Fruit fly (Drosophila melanogaster) whole organism, prepupa: Measurements from ENCODE around the gene CG11726.
A peak's percentile ranks its signal among the peaks of the same experiment; 100 is the strongest.

Source experiments
- Blimp-1 ChIP-seq: fragments of 200-800 bp; sonication (Bioruptor generic); optimal IDR thresholded peaks from 3 replicates; lab custom pipeline; 2017; ENCODE audit warnings: missing biosample characterization, missing genetic modification characterization, mild to moderate bottlenecking, moderate library complexity, missing genetic modification reagents
- CG10631 ChIP-seq: fragments of 200-800 bp; sonication (Bioruptor generic); optimal IDR thresholded peaks from 2 replicates; lab custom pipeline; 2016; ENCODE audit warnings: missing biosample characterization, missing genetic modification characterization
- CG11294 ChIP-seq: fragments of 200-800 bp; sonication (Bioruptor generic); IDR thresholded peaks from 2 replicates; pipeline ENCODE4 v1.3.6; 2022; ENCODE audit warnings: missing biosample characterization, missing genetic modification characterization
- CG11762 ChIP-seq: fragments of 200-800 bp; sonication (Bioruptor generic); optimal IDR thresholded peaks from 3 replicates; lab custom pipeline; 2016; ENCODE audit warnings: missing biosample characterization, missing genetic modification characterization; ENCODE audit not compliant: insufficient read depth
- CG11902 ChIP-seq: fragments of 200-800 bp; sonication (Bioruptor generic); optimal IDR thresholded peaks from 3 replicates; lab custom pipeline; 2016; ENCODE audit warnings: missing biosample characterization, missing genetic modification characterization
- CG15336 ChIP-seq: fragments of 200-800 bp; sonication (Bioruptor generic); IDR thresholded peaks from 2 replicates; pipeline ENCODE4 v1.3.6; 2022; ENCODE audit warnings: missing biosample characterization, missing genetic modification characterization
- CG1621 ChIP-seq: fragments of 200-800 bp; sonication (Bioruptor generic); optimal IDR thresholded peaks from 3 replicates; lab custom pipeline; 2018; ENCODE audit warnings: missing biosample characterization, mild to moderate bottlenecking, missing genetic modification characterization
- CG16779 ChIP-seq: fragments of 200-800 bp; sonication (Bioruptor generic); optimal IDR thresholded peaks from 3 replicates; lab custom pipeline; 2017; ENCODE audit warnings: missing biosample characterization, mild to moderate bottlenecking, missing genetic modification characterization
- CG3032 ChIP-seq: fragments of 200-800 bp; optimal IDR thresholded peaks from 2 replicates; lab custom pipeline; 2019; ENCODE audit warnings: missing biosample characterization, mild to moderate bottlenecking, missing genetic modification characterization, moderate library complexity
- CG32006 ChIP-seq: fragments of 200-800 bp; sonication (Bioruptor generic); optimal IDR thresholded peaks from 3 replicates; lab custom pipeline; 2017; ENCODE audit warnings: missing biosample characterization, mild to moderate bottlenecking, missing genetic modification characterization
- CG34406 ChIP-seq: fragments of 200-800 bp; sonication (Bioruptor generic); optimal IDR thresholded peaks from 3 replicates; lab custom pipeline; 2016; ENCODE audit warnings: missing biosample characterization, missing genetic modification characterization
- CG3919 ChIP-seq: fragments of 200-800 bp; sonication (Bioruptor generic); optimal IDR thresholded peaks from 3 replicates; lab custom pipeline; 2016; ENCODE audit warnings: missing biosample characterization, missing genetic modification characterization
- CG4318 ChIP-seq: fragments of 200-800 bp; sonication (Bioruptor generic); optimal IDR thresholded peaks from 3 replicates; lab custom pipeline; 2017; ENCODE audit warnings: missing biosample characterization, mild to moderate bottlenecking, missing genetic modification characterization
- CG6163 ChIP-seq: fragments of 200-800 bp; sonication (Bioruptor generic); IDR thresholded peaks from 3 replicates; pipeline ENCODE4 v1.3.6; 2022; ENCODE audit warnings: missing biosample characterization, missing genetic modification characterization
- CG6276 ChIP-seq: fragments of 200-800 bp; sonication (Bioruptor generic); optimal IDR thresholded peaks from 2 replicates; lab custom pipeline; 2017; ENCODE audit warnings: missing biosample characterization, mild to moderate bottlenecking, missing genetic modification characterization
- CG6792 ChIP-seq: fragments of 200-800 bp; sonication (Bioruptor generic); optimal IDR thresholded peaks from 3 replicates; lab custom pipeline; 2016; ENCODE audit warnings: missing biosample characterization, missing genetic modification characterization
- CG6808 ChIP-seq: fragments of 200-800 bp; sonication (Bioruptor generic); optimal IDR thresholded peaks from 3 replicates; lab custom pipeline; 2017; ENCODE audit warnings: missing biosample characterization, missing genetic modification characterization, mild to moderate bottlenecking, moderate library complexity, missing genetic modification reagents
- CG7368 ChIP-seq: fragments of 200-800 bp; sonication (Bioruptor generic); optimal IDR thresholded peaks from 3 replicates; lab custom pipeline; 2016; ENCODE audit warnings: missing biosample characterization, missing genetic modification characterization
- CG8319 ChIP-seq: fragments of 200-800 bp; sonication (Bioruptor generic); optimal IDR thresholded peaks from 3 replicates; lab custom pipeline; 2016; ENCODE audit warnings: missing biosample characterization, missing genetic modification characterization
- CG8632 ChIP-seq: fragments of 200-800 bp; sonication (Bioruptor generic); optimal IDR thresholded peaks from 3 replicates; lab custom pipeline; 2016; ENCODE audit warnings: missing biosample characterization, missing genetic modification characterization
- Eip78C ChIP-seq: fragments of 200-800 bp; sonication (Bioruptor generic); peaks from one replicate; lab custom pipeline; 2016; ENCODE audit warnings: missing biosample characterization, missing genetic modification characterization
- Ets21C ChIP-seq: fragments of 200-800 bp; sonication (Bioruptor generic); optimal IDR thresholded peaks from 3 replicates; lab custom pipeline; 2016; ENCODE audit warnings: missing biosample characterization, missing genetic modification characterization
- Gug ChIP-seq: fragments of 200-800 bp; sonication (Bioruptor generic); IDR thresholded peaks from 2 replicates; pipeline ENCODE4 v1.3.6; 2022; ENCODE audit warnings: missing biosample characterization, missing genetic modification characterization
- Hr38 ChIP-seq: sonication (Bioruptor generic); optimal IDR thresholded peaks from 2 replicates; lab custom pipeline; 2016; ENCODE audit warnings: missing biosample characterization, missing genetic modification characterization
- Hr39 ChIP-seq: fragments of 200-800 bp; sonication (Bioruptor generic); optimal IDR thresholded peaks from 2 replicates; lab custom pipeline; 2016; ENCODE audit warnings: missing biosample characterization, missing genetic modification characterization
- Lpt ChIP-seq: fragments of 200-800 bp; sonication (Bioruptor generic); optimal IDR thresholded peaks from 3 replicates; lab custom pipeline; 2016; ENCODE audit warnings: missing biosample characterization, missing genetic modification characterization
- OdsH ChIP-seq: fragments of 200-800 bp; sonication (Bioruptor generic); optimal IDR thresholded peaks from 3 replicates; lab custom pipeline; 2016; ENCODE audit warnings: missing biosample characterization, missing genetic modification characterization
- Smox ChIP-seq: fragments of 200-800 bp; sonication (Bioruptor generic); optimal IDR thresholded peaks from 3 replicates; lab custom pipeline; 2016; ENCODE audit warnings: missing biosample characterization, missing genetic modification characterization
- Sox102F ChIP-seq: fragments of 200-800 bp; sonication (Bioruptor generic); optimal IDR thresholded peaks from 2 replicates; lab custom pipeline; 2016; ENCODE audit warnings: missing biosample characterization, mild to moderate bottlenecking, missing genetic modification characterization
- Sox14 ChIP-seq: fragments of 200-800 bp; sonication (Bioruptor generic); optimal IDR thresholded peaks from 3 replicates; lab custom pipeline; 2016; ENCODE audit warnings: missing biosample characterization, missing genetic modification characterization
- Sox15 ChIP-seq: fragments of 200-800 bp; sonication (Bioruptor generic); optimal IDR thresholded peaks from 3 replicates; lab custom pipeline; 2016; ENCODE audit warnings: missing biosample characterization, missing genetic modification characterization
- achi ChIP-seq: fragments of 200-800 bp; sonication (Bioruptor generic); optimal IDR thresholded peaks from 3 replicates; lab custom pipeline; 2016; ENCODE audit warnings: missing biosample characterization, missing genetic modification characterization
- acj6 ChIP-seq: fragments of 200-800 bp; sonication (Bioruptor generic); optimal IDR thresholded peaks from 3 replicates; lab custom pipeline; 2016; ENCODE audit warnings: missing biosample characterization, missing genetic modification characterization
- cyc ChIP-seq: fragments of 200-800 bp; sonication (Bioruptor generic); optimal IDR thresholded peaks from 3 replicates; lab custom pipeline; 2016; ENCODE audit warnings: missing biosample characterization, missing genetic modification characterization
- dac ChIP-seq: fragments of 200-800 bp; sonication (Bioruptor generic); optimal IDR thresholded peaks from 2 replicates; lab custom pipeline; 2017; ENCODE audit warnings: missing biosample characterization, mild to moderate bottlenecking, missing genetic modification characterization
- dsx ChIP-seq: fragments of 200-800 bp; optimal IDR thresholded peaks from 3 replicates; lab custom pipeline; 2019; ENCODE audit warnings: missing biosample characterization, mild to moderate bottlenecking, missing genetic modification characterization, moderate library complexity; ENCODE audit not compliant: poor library complexity, severe bottlenecking
- eg ChIP-seq: fragments of 200-800 bp; sonication (Bioruptor generic); IDR thresholded peaks from 3 replicates; pipeline ENCODE4 v1.3.6; 2022; ENCODE audit warnings: missing biosample characterization, missing genetic modification characterization
- fd59A ChIP-seq: fragments of 200-800 bp; sonication (Bioruptor generic); optimal IDR thresholded peaks from 2 replicates; lab custom pipeline; 2017; ENCODE audit warnings: missing biosample characterization, mild to moderate bottlenecking, missing genetic modification characterization, missing genetic modification reagents
- fd85E ChIP-seq: fragments of 200-800 bp; sonication (Bioruptor generic); optimal IDR thresholded peaks from 3 replicates; lab custom pipeline; 2016; ENCODE audit warnings: missing biosample characterization, missing genetic modification characterization
- fkh ChIP-seq: fragments of 200-800 bp; sonication (Bioruptor generic); optimal IDR thresholded peaks from 3 replicates; lab custom pipeline; 2017; ENCODE audit warnings: missing biosample characterization, mild to moderate bottlenecking, missing genetic modification characterization, moderate library complexity
- lz ChIP-seq: fragments of 200-800 bp; sonication (Bioruptor generic); optimal IDR thresholded peaks from 3 replicates; lab custom pipeline; 2016; ENCODE audit warnings: missing biosample characterization, missing genetic modification characterization
- net ChIP-seq: fragments of 200-800 bp; sonication (Bioruptor generic); optimal IDR thresholded peaks from 3 replicates; lab custom pipeline; 2016; ENCODE audit warnings: missing biosample characterization, missing genetic modification characterization
- pdm3 ChIP-seq: fragments of 200-800 bp; sonication (Bioruptor generic); optimal IDR thresholded peaks from 3 replicates; lab custom pipeline; 2016; ENCODE audit warnings: missing biosample characterization, missing genetic modification characterization
- salr ChIP-seq, 2 experiments: fragments of 200-800 bp; sonication (Bioruptor generic); optimal IDR thresholded peaks; 3 replicates each; lab custom pipeline; 2016 to 2018; ENCODE audit warnings: missing biosample characterization in 2 of 2, missing genetic modification characterization in 2 of 2, mild to moderate bottlenecking in 1 of 2
- spab ChIP-seq: fragments of 200-800 bp; sonication (Bioruptor generic); optimal IDR thresholded peaks from 2 replicates; lab custom pipeline; 2017; ENCODE audit warnings: missing biosample characterization, mild to moderate bottlenecking, missing genetic modification characterization, missing genetic modification reagents
- ss ChIP-seq, 2 experiments: fragments of 200-800 bp; sonication (Bioruptor generic); optimal IDR thresholded peaks; 2 replicates in 1 of 2; 3 replicates in 1 of 2; lab custom pipeline; 2017 to 2018; ENCODE audit warnings: mild to moderate bottlenecking in 2 of 2, missing biosample characterization in 2 of 2, missing genetic modification characterization in 2 of 2, moderate library complexity in 1 of 2
- svp ChIP-seq: fragments of 200-800 bp; sonication (Bioruptor generic); peaks from one replicate; lab custom pipeline; 2016; ENCODE audit warnings: missing biosample characterization, missing genetic modification characterization
- topi ChIP-seq: fragments of 200-800 bp; sonication (Bioruptor generic); optimal IDR thresholded peaks from 3 replicates; lab custom pipeline; 2016; ENCODE audit warnings: missing biosample characterization, missing genetic modification characterization

Gene CG11726

DNA sequence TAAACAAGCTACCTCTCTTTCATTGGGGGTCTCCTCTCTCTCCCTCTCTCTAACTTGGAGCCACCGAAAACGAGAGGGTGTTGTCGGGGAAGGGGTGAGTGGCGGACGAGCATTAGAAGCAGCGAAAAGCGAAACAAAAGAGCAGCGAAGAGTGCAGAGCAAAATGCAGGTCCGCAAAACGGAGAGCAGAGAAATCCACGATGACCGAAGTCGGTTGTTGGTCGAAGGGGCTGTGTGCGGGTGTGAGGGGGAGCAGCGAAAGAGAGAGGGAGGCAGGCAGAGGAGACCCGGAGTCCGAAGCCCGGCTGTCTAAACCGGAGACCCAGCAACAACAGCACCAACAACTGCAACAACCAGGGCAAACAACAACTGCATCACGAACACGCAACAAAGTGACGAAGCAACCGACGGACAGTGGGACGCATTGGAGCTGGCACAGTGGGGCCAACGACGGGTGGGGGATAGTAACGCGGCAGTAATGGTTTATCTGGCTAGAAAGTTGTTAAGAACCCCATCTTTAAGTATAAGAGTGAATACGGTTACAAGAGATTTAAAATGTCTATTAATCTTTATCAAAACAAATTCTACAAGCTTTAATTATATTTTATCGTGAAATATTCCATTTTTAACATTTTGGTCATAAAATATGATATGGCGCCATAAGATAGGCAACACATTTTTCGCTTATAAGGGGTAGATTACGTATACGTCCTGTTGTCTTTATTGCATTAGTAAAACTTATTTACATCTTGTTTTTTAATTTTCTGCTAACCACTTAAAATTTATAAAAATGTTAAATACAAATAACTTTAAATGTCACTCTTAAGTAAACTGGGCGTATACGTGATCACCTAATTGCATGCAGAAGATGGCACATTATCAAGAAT is 28.8 kb upstream of the CG11726 start (continued):
- TF ChIP-seq CG7368 (GFP tag; lab: Kevin White, UChicago): peak; percentile 9
- no peak for TF ChIP-seq Sox102F (GFP tag; lab: Kevin White, UChicago)
- peak; percentile 48 for TF ChIP-seq lz (GFP tag; lab: Kevin White, UChicago)
- TF ChIP-seq Hr38 (GFP tag; lab: Kevin White, UChicago): no peak
- no peak for TF ChIP-seq CG8319
- TF ChIP-seq dsx: peak; percentile 87
- TF ChIP-seq Smox (GFP tag; lab: Kevin White, UChicago): peak; percentile 62
- TF ChIP-seq fkh (GFP tag; lab: Kevin White, UChicago): no peak
- TF ChIP-seq Lpt (GFP tag; lab: Kevin White, UChicago): peak; percentile 2
- TF ChIP-seq Sox15 (GFP tag; lab: Kevin White, UChicago): peak; percentile 55

DNA sequence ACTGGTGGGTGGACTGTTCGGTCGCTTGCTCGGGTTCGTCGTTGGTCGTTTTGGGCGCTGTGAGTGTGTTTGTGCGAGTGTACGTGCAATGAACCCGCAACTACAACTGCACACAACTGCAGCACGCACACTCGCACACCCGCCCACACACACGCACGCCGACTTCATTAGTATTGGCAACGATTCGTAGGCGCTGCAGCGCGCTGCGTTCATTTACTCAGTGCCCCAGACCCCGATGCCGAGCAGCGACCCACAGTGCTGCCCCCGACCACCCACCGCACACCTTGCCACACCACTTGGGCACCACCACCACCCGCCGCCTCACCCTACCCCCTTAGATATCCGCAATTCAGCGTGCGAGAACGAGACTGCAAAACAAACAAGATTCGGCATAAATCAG is 28.1 kb upstream of the CG11726 start:
- no peak for TF ChIP-seq CG11294 (GFP tag; lab: Robert Waterston, UW)
- no peak for TF ChIP-seq Sox15 (GFP tag; lab: Kevin White, UChicago)
- TF ChIP-seq Gug (GFP tag; lab: Robert Waterston, UW): peak; percentile 25
- peak; percentile 14 for TF ChIP-seq spab (GFP tag; lab: Kevin White, UChicago)
- no peak for TF ChIP-seq fkh (GFP tag; lab: Kevin White, UChicago)
- TF ChIP-seq topi: no peak
- TF ChIP-seq CG3032: no peak
- peak; percentile 85 for TF ChIP-seq CG1621 (tag; lab: Kevin White, UChicago)
- TF ChIP-seq dsx: peak; percentile 66
- TF ChIP-seq CG11762: no peak
- TF ChIP-seq svp (GFP tag; lab: Kevin White, UChicago): no peak
- TF ChIP-seq Blimp-1: no peak
- TF ChIP-seq OdsH (GFP tag; lab: Kevin White, UChicago): no peak
- TF ChIP-seq Sox14: no peak
- no peak for TF ChIP-seq CG4318
- peak; percentile 72 for TF ChIP-seq CG15336
- no peak for TF ChIP-seq CG32006 (GFP tag; lab: Kevin White, UChicago)
- peak; percentile 95 for TF ChIP-seq CG6163 (GFP tag; lab: Robert Waterston, UW)
- TF ChIP-seq ss (GFP tag; optimal IDR thresholded peaks at IDR 0.05; lab: Kevin White, UChicago): peak; percentile 67 to 82
- no peak for TF ChIP-seq acj6
- no peak for TF ChIP-seq cyc (GFP tag; lab: Kevin White, UChicago)
- no peak for TF ChIP-seq Hr38 (GFP tag; lab: Kevin White, UChicago)
- TF ChIP-seq pdm3 (GFP tag; lab: Kevin White, UChicago): no peak
- no peak for TF ChIP-seq Sox102F (GFP tag; lab: Kevin White, UChicago)
- no peak for TF ChIP-seq Eip78C (GFP tag; lab: Kevin White, UChicago)
- no peak for TF ChIP-seq CG11902 (GFP tag; lab: Kevin White, UChicago)
- no peak for TF ChIP-seq CG10631
- TF ChIP-seq salr (GFP tag; optimal IDR thresholded peaks at IDR 0.05; lab: Kevin White, UChicago): peak in 1 of 2 experiments; percentile 16
- TF ChIP-seq Smox (GFP tag; lab: Kevin White, UChicago): no peak
- TF ChIP-seq CG16779 (tag; lab: Kevin White, UChicago): peak; percentile 24
- TF ChIP-seq achi (GFP tag; lab: Kevin White, UChicago): no peak
- no peak for TF ChIP-seq CG6276 (GFP tag; lab: Kevin White, UChicago)
- no peak for TF ChIP-seq fd59A (GFP tag; lab: Kevin White, UChicago)
- no peak for TF ChIP-seq CG34406 (GFP tag; lab: Kevin White, UChicago)
- TF ChIP-seq Ets21C (GFP tag; lab: Kevin White, UChicago): no peak
- no peak for TF ChIP-seq CG8632
- peak; percentile 46 for TF ChIP-seq CG6808
- TF ChIP-seq CG6792 (GFP tag; lab: Kevin White, UChicago): no peak
- peak; percentile 43 for TF ChIP-seq net (GFP tag; lab: Kevin White, UChicago)
- peak; percentile 77 for TF ChIP-seq eg (GFP tag; lab: Robert Waterston, UW)
- TF ChIP-seq fd85E (GFP tag; lab: Kevin White, UChicago): no peak
- peak; percentile 17 for TF ChIP-seq CG3919 (GFP tag; lab: Kevin White, UChicago)
- TF ChIP-seq dac: no peak
- no peak for TF ChIP-seq Hr39
